Worm (Caenorhabditis elegans) whole organism, L4 larva: ENCODE measurements around the gene cyp-32B1.

ENCODE experiments used
- jun-1 ChIP-seq: fragments of 150-350 bp; optimal IDR thresholded peaks from 2 replicates; lab custom pipeline; 2014; ENCODE audit warnings: missing biosample characterization, missing genetic modification reagents, missing genetic modification characterization
- lin-39 ChIP-seq: fragments of 150-350 bp; optimal IDR thresholded peaks from 2 replicates; lab custom pipeline; 2014; ENCODE audit warnings: missing biosample characterization, missing genetic modification reagents, missing genetic modification characterization
- nhr-77 ChIP-seq: fragments of 150-350 bp; optimal IDR thresholded peaks from 2 replicates; lab custom pipeline; 2014; ENCODE audit warnings: missing biosample characterization, missing genetic modification characterization

DNA sequence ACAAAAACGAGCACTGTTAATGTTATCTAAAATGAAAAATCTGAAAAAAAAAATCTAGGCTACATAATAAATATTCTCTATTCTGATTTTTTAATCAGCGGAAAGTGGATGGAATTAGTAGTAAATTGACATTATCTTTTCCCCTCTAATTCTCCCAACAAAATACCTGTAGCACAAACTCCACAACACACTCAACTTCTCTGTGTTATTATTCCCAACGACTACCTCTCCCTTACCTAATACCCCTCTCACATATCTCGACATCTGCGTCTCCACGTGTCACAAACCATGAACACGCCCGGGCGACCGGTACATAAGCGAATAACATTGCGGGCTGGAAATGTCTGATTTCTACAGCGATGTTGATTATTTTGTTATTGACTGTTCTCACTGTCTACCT, 18.1 kb downstream of the cyp-32B1 start, which contains the start of gene cyp-33C2:
- TF ChIP-seq lin-39 (tag; lab: Kevin White, UChicago), result no peak
- no peak for TF ChIP-seq nhr-77 (tag; lab: Kevin White, UChicago)
- TF ChIP-seq jun-1 (tag; lab: Kevin White, UChicago), result no peak
